Worm (Caenorhabditis elegans): ENCODE measurements around the gene C33C12.4.

The C33C12.4 gene

DNA sequence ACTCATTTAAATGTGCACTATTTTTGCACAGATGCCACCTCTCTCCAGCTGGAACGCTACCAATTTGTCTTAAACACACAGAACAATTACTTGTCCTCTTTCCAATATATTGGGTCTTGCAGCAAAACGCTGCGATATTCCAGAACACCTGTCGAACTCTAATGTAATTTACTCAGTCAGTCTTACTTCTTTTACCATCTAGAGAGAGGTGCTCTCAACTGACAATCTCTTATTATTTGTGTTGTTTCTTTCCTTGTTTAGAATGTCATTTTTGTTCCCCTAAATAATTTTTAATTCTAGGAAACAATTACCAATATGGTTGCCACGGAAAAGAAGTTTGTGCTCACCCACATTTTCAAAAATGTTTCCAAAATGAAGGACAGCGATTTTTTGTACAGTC is 35.5 kb downstream of the C33C12.4 start, which contains the start of gene sdz-28:
TSS of gene sdz-28 (plus strand) at position 301 of the 400 bp plus-strand sequence.
- no peak for TF ChIP-seq lsy-2 (tag; optimal IDR thresholded peaks at IDR 0.05)
- no peak for TF ChIP-seq mab-5 (tag; optimal IDR thresholded peaks at IDR 0.05)
- no peak for TF ChIP-seq tbx-8 (GFP tag; optimal IDR thresholded peaks at IDR 0.05)
- TF ChIP-seq drap-1 (GFP tag; optimal IDR thresholded peaks at IDR 0.05), result no peak
- peak; percentile 38 for TF ChIP-seq ceh-39 (tag; optimal IDR thresholded peaks at IDR 0.05)
- TF ChIP-seq nhr-2 (tag; optimal IDR thresholded peaks at IDR 0.05), result no peak

DNA sequence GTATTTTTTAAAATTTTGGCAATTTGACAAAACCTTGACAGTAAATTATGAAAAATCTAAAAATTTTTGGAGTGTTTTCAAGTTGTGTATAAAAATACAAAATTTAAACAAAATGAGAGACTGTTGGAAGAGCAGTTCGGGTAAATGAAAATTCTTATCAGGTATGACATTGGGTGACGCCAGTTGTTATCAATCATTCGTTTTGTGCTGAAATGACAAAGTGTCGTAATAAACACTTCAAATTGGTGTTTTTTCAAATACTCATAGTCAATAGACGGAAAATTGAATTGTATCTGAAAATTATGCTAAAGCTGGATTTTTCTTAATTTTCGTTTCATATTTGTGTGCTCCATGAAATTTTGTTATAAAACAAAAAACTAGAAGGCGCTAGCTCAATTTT is 43.5 kb downstream of the C33C12.4 start:
- TF ChIP-seq mep-1 (tag; optimal IDR thresholded peaks at IDR 0.05) (no peak), tbx-8 (GFP tag; optimal IDR thresholded peaks at IDR 0.05) (no peak), unc-39 (tag; optimal IDR thresholded peaks at IDR 0.05) (no peak), lin-32 (GFP tag; optimal IDR thresholded peaks at IDR 0.05) (no peak), zip-8 (tag; optimal IDR thresholded peaks at IDR 0.05) (no peak), bed-3 (GFP tag; optimal IDR thresholded peaks at IDR 0.05) (no peak), flh-1 (GFP tag; optimal IDR thresholded peaks at IDR 0.05) (no peak)

DNA sequence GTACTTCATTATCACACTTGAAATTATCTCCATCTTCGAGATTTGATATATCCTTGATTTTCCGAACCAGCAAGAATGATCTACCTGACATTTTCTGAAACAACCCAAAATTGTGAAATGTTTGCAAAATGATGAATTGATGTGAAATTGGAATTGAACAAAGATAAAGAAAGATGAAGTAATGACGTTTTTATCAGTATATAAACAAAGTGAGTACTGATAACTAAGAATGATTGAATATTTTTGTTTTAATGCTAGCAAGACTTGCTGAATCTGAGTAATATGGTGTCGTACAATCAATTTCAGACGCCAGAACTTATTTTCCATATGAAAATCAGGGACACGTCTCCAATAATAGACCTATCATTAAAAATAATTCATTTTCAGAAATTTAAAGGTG is 44.2 kb downstream of the C33C12.4 start, which contains the start of gene math-37:
TSS of gene math-37 (minus strand) at position 101 of the 400 bp plus-strand sequence.
- TF ChIP-seq elt-3 (tag; optimal IDR thresholded peaks at IDR 0.05) (no peak), mls-2 (tag; optimal IDR thresholded peaks at IDR 0.05) (no peak), tbx-8 (GFP tag; optimal IDR thresholded peaks at IDR 0.05) (no peak), blmp-1 (tag; optimal IDR thresholded peaks at IDR 0.05) (no peak), unc-39 (tag; optimal IDR thresholded peaks at IDR 0.05) (no peak), ham-2 (GFP tag; optimal IDR thresholded peaks at IDR 0.05) (no peak), zip-8 (tag; optimal IDR thresholded peaks at IDR 0.05) (no peak), sptf-1 (tag; optimal IDR thresholded peaks at IDR 0.05) (no peak), snpc-4 (tag; optimal IDR thresholded peaks at IDR 0.05) (no peak), bed-3 (GFP tag; optimal IDR thresholded peaks at IDR 0.05) (no peak), nhr-76 (tag; optimal IDR thresholded peaks at IDR 0.05) (no peak), ces-1 (GFP tag; optimal IDR thresholded peaks at IDR 0.05) (no peak), nhr-237 (tag; optimal IDR thresholded peaks at IDR 0.05) (no peak), ceh-39 (tag; optimal IDR thresholded peaks at IDR 0.05) (no peak)

DNA sequence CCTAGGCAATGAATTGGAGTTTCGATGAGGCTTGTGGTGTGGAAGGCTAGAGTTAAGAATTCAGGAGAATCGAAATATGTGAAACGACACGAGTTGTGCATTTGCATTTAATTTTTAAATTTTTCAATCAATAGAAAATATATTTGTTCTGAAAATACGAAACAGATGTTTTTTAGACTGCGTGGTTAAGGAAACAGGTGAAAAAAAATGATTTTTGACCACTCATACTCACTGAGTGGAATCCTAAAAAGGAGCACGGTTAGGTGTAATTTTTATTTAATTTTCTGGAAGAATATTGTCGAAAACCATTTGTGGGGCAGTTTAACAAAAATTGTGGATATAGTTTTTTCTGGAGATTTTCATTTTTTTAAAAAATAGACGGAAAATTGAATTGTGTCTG is 49.5 kb downstream of the C33C12.4 start, which contains the start of gene srh-195:
TSS of gene srh-195 (minus strand) at position 101 of the 400 bp plus-strand sequence.
- TF ChIP-seq M03D4.4 (tag; optimal IDR thresholded peaks at IDR 0.05) (no peak), unc-120 (tag; optimal IDR thresholded peaks at IDR 0.05; ENCODE audit: poor library complexity, severe bottlenecking) (no peak), unc-62 (GFP tag; optimal IDR thresholded peaks at IDR 0.05) (no peak), snpc-4 (tag; optimal IDR thresholded peaks at IDR 0.05) (no peak), blmp-1 (tag; optimal IDR thresholded peaks at IDR 0.05) (no peak), ceh-39 (tag; optimal IDR thresholded peaks at IDR 0.05) (no peak)

Data from whole organism, mixed stage, embryonic.